Fruit fly (Drosophila melanogaster) whole organism, embryonic: ENCODE measurements around the gene CG44437.

ENCODE experiments used
- Ada2b ChIP-seq: fragments of 200-800 bp; sonication (Bioruptor generic); IDR thresholded peaks from 2 replicates; pipeline ENCODE4 v1.3.6; 2022; ENCODE audit warnings: missing biosample characterization, missing genetic modification characterization
- Adf1 ChIP-seq: fragments of 200-800 bp; sonication (Bioruptor generic); IDR thresholded peaks from 2 replicates; pipeline ENCODE4 v1.3.6; 2022; ENCODE audit warnings: missing biosample characterization, missing genetic modification characterization
- Atf-2 ChIP-seq: fragments of 200-800 bp; sonication (Bioruptor generic); optimal IDR thresholded peaks from 2 replicates; lab custom pipeline; 2016; ENCODE audit warnings: missing biosample characterization, missing genetic modification characterization
- CG10979 ChIP-seq: fragments of 200-800 bp; sonication (Bioruptor generic); optimal IDR thresholded peaks from 2 replicates; lab custom pipeline; 2018; ENCODE audit warnings: missing biosample characterization, mild to moderate bottlenecking, missing genetic modification characterization, moderate library complexity
- CG12071 ChIP-seq: fragments of 200-800 bp; sonication (Bioruptor generic); optimal IDR thresholded peaks from 3 replicates; lab custom pipeline; 2018; ENCODE audit warnings: missing biosample characterization, mild to moderate bottlenecking, missing genetic modification characterization
- CG14667 ChIP-seq: fragments of 200-800 bp; sonication (Bioruptor generic); IDR thresholded peaks from 2 replicates; pipeline ENCODE4 v1.3.6; 2022; ENCODE audit warnings: missing biosample characterization, missing genetic modification characterization
- CG1603 ChIP-seq: fragments of 200-800 bp; sonication (Bioruptor generic); optimal IDR thresholded peaks from 2 replicates; lab custom pipeline; 2019; ENCODE audit warnings: missing biosample characterization, mild to moderate bottlenecking, missing genetic modification characterization, moderate library complexity
- CG17186 ChIP-seq: fragments of 200-800 bp; sonication (Bioruptor generic); optimal IDR thresholded peaks from 3 replicates; lab custom pipeline; 2017; ENCODE audit warnings: missing biosample characterization, missing genetic modification reagents, missing genetic modification characterization
- CG17361 ChIP-seq: fragments of 200-800 bp; sonication (Bioruptor generic); IDR thresholded peaks from 3 replicates; pipeline ENCODE4 v1.3.6; 2022; ENCODE audit warnings: missing biosample characterization, missing genetic modification characterization
- CG17802 ChIP-seq: fragments of 200-800 bp; sonication (Bioruptor generic); optimal IDR thresholded peaks from 2 replicates; lab custom pipeline; 2018; ENCODE audit warnings: missing biosample characterization, mild to moderate bottlenecking, missing genetic modification characterization, moderate library complexity
- CG17829 ChIP-seq: fragments of 200-800 bp; optimal IDR thresholded peaks from 2 replicates; lab custom pipeline; 2019; ENCODE audit warnings: missing biosample characterization, mild to moderate bottlenecking, missing genetic modification characterization, moderate library complexity
- CG18599 ChIP-seq: fragments of 200-800 bp; sonication (Bioruptor generic); optimal IDR thresholded peaks from 3 replicates; lab custom pipeline; 2017; ENCODE audit warnings: missing biosample characterization, missing genetic modification characterization, mild to moderate bottlenecking, moderate library complexity, missing genetic modification reagents
- CG2202 ChIP-seq: fragments of 200-800 bp; sonication (Bioruptor generic); optimal IDR thresholded peaks from 2 replicates; lab custom pipeline; 2018; ENCODE audit warnings: missing biosample characterization, mild to moderate bottlenecking, missing genetic modification characterization
- CG30403 ChIP-seq: fragments of 200-800 bp; sonication (Bioruptor generic); optimal IDR thresholded peaks from 3 replicates; lab custom pipeline; 2016; ENCODE audit warnings: missing biosample characterization, missing genetic modification characterization
- CG31365 ChIP-seq: fragments of 200-800 bp; sonication (Bioruptor generic); optimal IDR thresholded peaks from 2 replicates; lab custom pipeline; 2018; ENCODE audit warnings: missing biosample characterization, mild to moderate bottlenecking, missing genetic modification characterization
- CG3163 ChIP-seq: fragments of 200-800 bp; sonication (Bioruptor generic); optimal IDR thresholded peaks from 3 replicates; lab custom pipeline; 2016; ENCODE audit warnings: missing biosample characterization, missing genetic modification characterization
- CG3407 ChIP-seq: fragments of 200-800 bp; sonication (Bioruptor generic); optimal IDR thresholded peaks from 2 replicates; lab custom pipeline; 2018; ENCODE audit warnings: missing biosample characterization, mild to moderate bottlenecking, missing genetic modification characterization
- CG3995 ChIP-seq: fragments of 200-800 bp; sonication (Bioruptor generic); optimal IDR thresholded peaks from 3 replicates; lab custom pipeline; 2016; ENCODE audit warnings: missing biosample characterization, missing genetic modification characterization
- CG4282 ChIP-seq: fragments of 200-800 bp; sonication (Bioruptor generic); optimal IDR thresholded peaks from 2 replicates; lab custom pipeline; 2016; ENCODE audit warnings: missing biosample characterization, missing genetic modification characterization
- CG4328 ChIP-seq: fragments of 200-800 bp; sonication (Bioruptor generic); optimal IDR thresholded peaks from 3 replicates; lab custom pipeline; 2017; ENCODE audit warnings: missing biosample characterization, missing genetic modification reagents, missing genetic modification characterization
- CG5180 ChIP-seq: fragments of 200-800 bp; sonication (Bioruptor generic); optimal IDR thresholded peaks from 3 replicates; lab custom pipeline; 2017; ENCODE audit warnings: missing biosample characterization, missing genetic modification characterization, mild to moderate bottlenecking, moderate library complexity, missing genetic modification reagents
- CG6175 ChIP-seq: fragments of 200-800 bp; sonication (Bioruptor generic); IDR thresholded peaks from 3 replicates; pipeline ENCODE4 v1.3.6; 2022; ENCODE audit warnings: missing biosample characterization, missing genetic modification characterization
- CG6654 ChIP-seq: fragments of 200-800 bp; sonication (Bioruptor generic); optimal IDR thresholded peaks from 2 replicates; lab custom pipeline; 2017; ENCODE audit warnings: missing biosample characterization, mild to moderate bottlenecking, missing genetic modification characterization
- CG9609 ChIP-seq: fragments of 200-800 bp; sonication (Bioruptor generic); optimal IDR thresholded peaks from 3 replicates; lab custom pipeline; 2016; ENCODE audit warnings: missing biosample characterization, missing genetic modification characterization
- D19B ChIP-seq: fragments of 200-800 bp; sonication (Bioruptor generic); optimal IDR thresholded peaks from 2 replicates; lab custom pipeline; 2017; ENCODE audit warnings: missing biosample characterization, mild to moderate bottlenecking, missing genetic modification characterization
- Dek ChIP-seq: fragments of 200-800 bp; sonication (Bioruptor generic); optimal IDR thresholded peaks from 3 replicates; lab custom pipeline; 2019; ENCODE audit warnings: missing biosample characterization, mild to moderate bottlenecking, missing genetic modification characterization, moderate library complexity
- Dp ChIP-seq: fragments of 200-800 bp; sonication (Bioruptor generic); optimal IDR thresholded peaks from 2 replicates; lab custom pipeline; 2018; ENCODE audit warnings: missing biosample characterization, mild to moderate bottlenecking, missing genetic modification characterization, moderate library complexity
- Hr3 ChIP-seq: fragments of 200-800 bp; sonication (Bioruptor generic); optimal IDR thresholded peaks from 3 replicates; lab custom pipeline; 2016; ENCODE audit warnings: missing biosample characterization, missing genetic modification characterization
- Hr39 ChIP-seq: fragments of >200 bp; optimal IDR thresholded peaks from 2 replicates; lab custom pipeline; 2017
- Lhr ChIP-seq: fragments of 200-800 bp; sonication (Bioruptor generic); optimal IDR thresholded peaks from 3 replicates; lab custom pipeline; 2017; ENCODE audit warnings: mild to moderate bottlenecking, missing biosample characterization, missing genetic modification reagents, missing genetic modification characterization
- NfI ChIP-seq: fragments of 200-800 bp; sonication (Bioruptor generic); optimal IDR thresholded peaks from 3 replicates; lab custom pipeline; 2018; ENCODE audit warnings: missing biosample characterization, mild to moderate bottlenecking, missing genetic modification characterization, moderate library complexity
- Sry-β ChIP-seq: fragments of 200-800 bp; sonication (Bioruptor generic); optimal IDR thresholded peaks from 2 replicates; lab custom pipeline; 2018; ENCODE audit warnings: missing biosample characterization, mild to moderate bottlenecking, missing genetic modification characterization, moderate library complexity
- Stat92E ChIP-seq, 3 experiments: fragments of >200 bp in 2 of 3; fragments of 200-800 bp in 1 of 3; sonication (Bioruptor generic) in 1 of 3; optimal IDR thresholded peaks; 2 replicates each; lab custom pipeline; 2017 to 2019; ENCODE audit warnings: missing biosample characterization in 3 of 3, missing genetic modification characterization in 3 of 3, mild to moderate bottlenecking in 1 of 3, moderate library complexity in 1 of 3
- Xrp1 ChIP-seq: fragments of 200-800 bp; sonication (Bioruptor generic); IDR thresholded peaks from 2 replicates; pipeline ENCODE4 v1.3.6; 2022; ENCODE audit warnings: missing biosample characterization, missing genetic modification characterization
- abd-A ChIP-seq: fragments of 200-800 bp; sonication (Bioruptor generic); optimal IDR thresholded peaks from 3 replicates; lab custom pipeline; 2019; ENCODE audit warnings: missing biosample characterization, mild to moderate bottlenecking, missing genetic modification characterization, moderate library complexity
- ase ChIP-seq: fragments of 200-800 bp; sonication (Bioruptor generic); IDR thresholded peaks from 3 replicates; pipeline ENCODE4 v1.3.6; 2022; ENCODE audit warnings: missing biosample characterization, missing genetic modification characterization
- bab2 ChIP-seq: fragments of 200-800 bp; sonication (Bioruptor generic); optimal IDR thresholded peaks from 2 replicates; lab custom pipeline; 2016; ENCODE audit warnings: missing biosample characterization, missing genetic modification characterization
- bowl ChIP-seq: fragments of 200-800 bp; sonication (Bioruptor generic); IDR thresholded peaks from 2 replicates; pipeline ENCODE4 v1.3.6; 2022; ENCODE audit warnings: missing biosample characterization, missing genetic modification characterization
- corto ChIP-seq: fragments of 200-800 bp; sonication (Bioruptor generic); optimal IDR thresholded peaks from 2 replicates; lab custom pipeline; 2016; ENCODE audit warnings: missing biosample characterization, mild to moderate bottlenecking, missing genetic modification characterization, moderate library complexity
- esg ChIP-seq: fragments of 200-800 bp; sonication (Bioruptor generic); conservative IDR thresholded peaks from 2 replicates; pipeline ENCODE4 v1.3.6; 2022; ENCODE audit warnings: missing biosample characterization, missing genetic modification characterization
- eyg ChIP-seq: fragments of 200-800 bp; sonication (Bioruptor generic); optimal IDR thresholded peaks from 3 replicates; lab custom pipeline; 2016; ENCODE audit warnings: missing biosample characterization, missing genetic modification characterization
- fd64A ChIP-seq: fragments of 200-800 bp; sonication (Bioruptor generic); optimal IDR thresholded peaks from 3 replicates; lab custom pipeline; 2018; ENCODE audit warnings: missing biosample characterization, mild to moderate bottlenecking, missing genetic modification characterization
- inv ChIP-seq: fragments of 200-800 bp; sonication (Bioruptor generic); IDR thresholded peaks from 2 replicates; pipeline ENCODE4 v1.3.6; 2022; ENCODE audit warnings: missing biosample characterization, missing genetic modification characterization; ENCODE audit not compliant: partially characterized antibody
- kay ChIP-seq: fragments of 200-800 bp; sonication (Bioruptor generic); optimal IDR thresholded peaks from 2 replicates; lab custom pipeline; 2016; ENCODE audit warnings: missing biosample characterization, missing genetic modification characterization
- maf-S ChIP-seq: fragments of 200-800 bp; sonication (Bioruptor generic); optimal IDR thresholded peaks from 2 replicates; lab custom pipeline; 2016; ENCODE audit warnings: missing biosample characterization, missing genetic modification characterization
- pfk ChIP-seq: fragments of 200-800 bp; sonication (Bioruptor generic); optimal IDR thresholded peaks from 2 replicates; lab custom pipeline; 2018; ENCODE audit warnings: missing biosample characterization, mild to moderate bottlenecking, missing genetic modification characterization, moderate library complexity
- schlank ChIP-seq: fragments of 200-800 bp; sonication (Bioruptor generic); optimal IDR thresholded peaks from 2 replicates; lab custom pipeline; 2018; ENCODE audit warnings: missing biosample characterization, mild to moderate bottlenecking, missing genetic modification characterization
- slou ChIP-seq: fragments of 200-800 bp; sonication (Bioruptor generic); optimal IDR thresholded peaks from 3 replicates; lab custom pipeline; 2016; ENCODE audit warnings: missing biosample characterization, missing genetic modification characterization
- slp2 ChIP-seq: fragments of 200-800 bp; sonication (Bioruptor generic); optimal IDR thresholded peaks from 2 replicates; lab custom pipeline; 2016; ENCODE audit warnings: missing biosample characterization, missing genetic modification characterization
- sqz ChIP-seq: fragments of 200-800 bp; sonication (Bioruptor generic); optimal IDR thresholded peaks from 3 replicates; lab custom pipeline; 2018; ENCODE audit warnings: missing biosample characterization, mild to moderate bottlenecking, missing genetic modification characterization
- trh ChIP-seq: fragments of 200-800 bp; sonication (Bioruptor generic); optimal IDR thresholded peaks from 2 replicates; lab custom pipeline; 2016; ENCODE audit warnings: missing biosample characterization, missing genetic modification characterization

Gene CG44437

DNA sequence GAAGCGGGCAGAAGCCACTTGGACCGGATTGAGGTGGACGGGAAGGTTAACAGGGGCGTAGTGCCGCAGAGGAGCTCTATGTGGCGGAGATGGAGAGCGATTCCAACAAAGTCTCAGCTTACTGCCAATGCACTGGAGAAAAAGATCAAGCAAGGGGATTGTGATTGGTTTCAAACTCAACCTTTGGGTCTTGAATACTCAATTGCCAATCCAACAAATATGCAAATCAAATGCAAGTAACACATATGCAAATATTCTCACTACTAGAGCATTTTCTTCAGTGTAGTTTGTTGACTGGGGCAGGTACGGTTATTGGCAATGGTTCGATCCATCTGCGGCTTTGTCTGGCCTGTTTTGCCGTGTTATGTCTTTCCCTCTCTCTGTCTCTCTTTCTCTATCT lies 49.2 kb upstream of the CG44437 start (continued):
- TF ChIP-seq inv (no peak), esg (peak; percentile 73), slp2 (GFP tag; lab: Kevin White, UChicago) (peak; percentile 69), corto (peak; percentile 86), Lhr (GFP tag; lab: Kevin White, UChicago) (no peak), Adf1 (GFP tag; lab: Robert Waterston, UW) (no peak), Stat92E (GFP tag; optimal IDR thresholded peaks at IDR 0.05; lab: Kevin White, UChicago) (no peak), D19B (GFP tag; lab: Kevin White, UChicago) (peak; percentile 26), Atf-2 (GFP tag; lab: Kevin White, UChicago) (peak; percentile 72), Hr3 (GFP tag; lab: Kevin White, UChicago) (peak; percentile 59), Xrp1 (GFP tag; lab: Robert Waterston, UW) (peak; percentile 81), Dek (tag; lab: Kevin White, UChicago) (peak; percentile 59), NfI (GFP tag; lab: Kevin White, UChicago) (peak; percentile 77), CG10979 (tag; lab: Kevin White, UChicago) (peak; percentile 70), bab2 (peak; percentile 68), Ada2b (GFP tag; lab: Robert Waterston, UW) (peak; percentile 81), CG1603 (tag; lab: Kevin White, UChicago) (peak; percentile 92), CG17361 (GFP tag; lab: Robert Waterston, UW) (peak; percentile 60; the same call in 2 of the 3 replicates), CG3995 (peak; percentile 21), sqz (no peak), CG12071 (peak; percentile 81), CG17829 (peak; percentile 60), CG4282 (GFP tag; lab: Kevin White, UChicago) (no peak), abd-A (tag; lab: Kevin White, UChicago) (no peak), CG3407 (peak; percentile 58), CG6654 (GFP tag; lab: Kevin White, UChicago) (peak; percentile 34), bowl (no peak), schlank (tag; lab: Kevin White, UChicago) (peak; percentile 80), slou (peak; percentile 48), CG4328 (GFP tag; lab: Kevin White, UChicago) (no peak), CG3163 (GFP tag; lab: Kevin White, UChicago) (peak; percentile 58), CG6175 (GFP tag; lab: Robert Waterston, UW) (peak; percentile 73; the same call in 1 of the 3 replicates), Hr39 (lab: Kevin White, UChicago) (no peak), CG14667 (peak; percentile 53; the same call in 1 of the 2 replicates), trh (GFP tag; lab: Kevin White, UChicago) (no peak), CG31365 (tag; lab: Kevin White, UChicago) (peak; percentile 51), CG5180 (GFP tag; lab: Kevin White, UChicago) (peak; percentile 73), CG17186 (GFP tag; lab: Kevin White, UChicago) (peak; percentile 29), kay (peak; percentile 41), pfk (GFP tag; lab: Kevin White, UChicago) (no peak), Dp (GFP tag; lab: Kevin White, UChicago) (no peak), Sry-β (no peak), maf-S (GFP tag; lab: Kevin White, UChicago) (peak; percentile 69), eyg (GFP tag; lab: Kevin White, UChicago) (peak; percentile 70), CG30403 (GFP tag; lab: Kevin White, UChicago) (peak; percentile 84), CG9609 (GFP tag; lab: Kevin White, UChicago) (peak; percentile 76), fd64A (GFP tag; lab: Kevin White, UChicago) (peak; percentile 56), CG2202 (peak; percentile 45), ase (GFP tag; lab: Robert Waterston, UW) (peak; percentile 75), CG18599 (GFP tag; lab: Kevin White, UChicago) (peak; percentile 86), CG17802 (tag; lab: Kevin White, UChicago) (peak; percentile 46)
